Worm (Caenorhabditis elegans) whole organism, L3 larva: ENCODE results near the gene T20D4.19.

Experiments
- elt-2 ChIP-seq: sonication (generic microtip); optimal IDR thresholded peaks from 2 replicates; lab custom pipeline; 2016; ENCODE audit warnings: missing genetic modification reagents, mild to moderate bottlenecking, missing genetic modification characterization, missing compliant biosample characterization
- nhr-28 ChIP-seq: fragments of 150-350 bp; optimal IDR thresholded peaks from 2 replicates; lab custom pipeline; 2014; ENCODE audit warnings: missing biosample characterization, missing genetic modification characterization
- nhr-76 ChIP-seq: fragments of 150-350 bp; sonication (generic microtip); optimal IDR thresholded peaks from 5 replicates; lab custom pipeline; 2014; ENCODE audit warnings: missing biosample characterization, missing genetic modification characterization
- tbx-2 ChIP-seq: sonication (generic microtip); optimal IDR thresholded peaks from 2 replicates; lab custom pipeline; 2016; ENCODE audit warnings: mild to moderate bottlenecking, missing genetic modification characterization, missing compliant biosample characterization
- zag-1 ChIP-seq: fragments of 150-350 bp; optimal IDR thresholded peaks from 2 replicates; lab custom pipeline; 2014; ENCODE audit warnings: missing biosample characterization, missing genetic modification characterization

DNA sequence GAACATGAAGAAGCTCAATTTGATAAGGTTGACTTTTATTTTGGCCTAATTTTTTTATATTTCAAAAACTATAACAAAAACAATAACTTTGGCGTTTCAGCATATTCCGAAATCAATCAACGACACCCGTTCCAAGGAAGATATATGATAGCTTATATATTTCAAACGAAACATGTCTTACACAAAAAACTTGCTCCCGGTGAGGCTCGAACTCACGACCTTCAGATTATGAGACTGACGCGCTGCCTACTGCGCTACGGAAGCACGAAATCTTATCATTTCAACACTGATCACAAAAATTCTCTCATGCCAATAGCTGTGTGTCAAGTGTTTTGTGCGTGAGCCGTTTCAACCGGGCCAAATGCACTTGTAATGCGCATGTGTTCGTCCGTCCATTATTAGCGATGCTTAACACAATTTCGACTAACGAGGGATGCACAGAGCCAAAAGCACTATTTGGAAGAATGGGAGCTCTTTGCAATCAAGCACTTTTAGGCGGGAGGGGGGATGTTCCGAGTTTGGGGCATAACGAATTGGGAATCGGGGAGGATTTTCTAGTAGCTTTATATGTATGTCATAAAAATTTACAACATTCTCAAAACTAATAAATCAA, 23.8 kb upstream of the T20D4.19 start:
- TF ChIP-seq zag-1 (tag; lab: Kevin White, UChicago) (no peak), nhr-28 (no peak), tbx-2 (tag; lab: Kevin White, UChicago) (no peak), nhr-76 (no peak), elt-2 (no peak)
